Fruit fly (Drosophila melanogaster): ENCODE data around the gene SWIP.

SWIP gene

DNA sequence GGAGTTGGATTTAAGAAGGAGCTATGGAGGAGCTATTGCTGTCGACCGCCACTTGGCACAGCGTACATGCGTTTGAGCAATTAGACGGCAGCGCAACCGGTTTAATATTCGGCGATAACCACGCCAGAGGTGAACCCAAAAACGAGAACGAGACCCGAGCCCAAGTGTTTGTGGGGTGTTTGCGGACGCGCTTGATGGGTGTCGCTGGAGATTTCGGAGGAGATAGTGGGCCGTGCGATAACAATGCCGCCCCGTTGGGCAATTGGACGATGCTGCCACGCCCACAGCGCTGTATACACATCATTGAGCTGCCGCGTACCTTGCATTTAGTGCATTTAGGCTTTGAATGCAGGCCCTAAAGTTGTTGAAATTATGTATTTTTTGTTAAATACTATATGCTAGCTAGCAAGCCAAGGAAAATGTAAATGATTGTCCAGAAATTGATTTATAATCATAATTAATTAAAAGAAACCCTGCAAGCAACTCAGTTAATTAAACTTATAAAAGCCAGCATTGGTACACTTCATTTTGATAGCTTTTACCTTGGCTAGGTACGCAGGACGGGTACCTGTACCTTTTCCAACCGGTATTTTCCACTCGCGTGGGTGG, 5.1 kb upstream of the SWIP start, which contains the start of gene Had1:
Gene Had1 (minus strand): TSS at position 358 of the 609 bp plus-strand sequence.
- TF ChIP-seq fd96Ca (GFP tag; IDR thresholded peaks at IDR 0.05) (no peak), CG4496 (GFP tag; IDR thresholded peaks at IDR 0.05) (0 out of 3 replicates have a peak, but pooled peaks have one; percentile 7), Pif1A (GFP tag; optimal IDR thresholded peaks at IDR 0.05) (no peak), CG8301 (tag; optimal IDR thresholded peaks at IDR 0.05) (no peak), D1 (tag; optimal IDR thresholded peaks at IDR 0.05) (no peak)

DNA sequence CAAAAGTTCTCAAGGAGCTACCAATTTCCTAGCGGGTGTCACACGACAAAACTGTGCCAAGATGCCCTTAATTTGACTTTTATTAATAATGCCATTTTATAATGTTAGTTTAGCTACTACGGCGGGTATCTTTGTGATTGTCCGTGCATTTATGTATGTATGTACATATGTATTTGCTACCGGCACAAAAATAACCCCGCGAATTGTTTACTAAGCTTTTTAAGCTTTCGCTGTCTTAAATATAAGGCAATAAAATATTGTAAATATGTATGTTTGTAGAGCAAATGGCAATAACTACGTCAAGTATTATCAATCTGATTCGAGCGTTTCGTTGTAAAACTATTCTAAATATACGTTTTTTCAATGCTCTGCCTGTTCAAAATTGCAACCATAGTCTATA, 4.6 kb upstream of the SWIP start:
- TF ChIP-seq CG14655 (GFP tag; optimal IDR thresholded peaks at IDR 0.05) (no peak), CG32121 (GFP tag; IDR thresholded peaks at IDR 0.05) (no peak), Ets98B (GFP tag; IDR thresholded peaks at IDR 0.05) (no peak), CG9948 (tag; optimal IDR thresholded peaks at IDR 0.05) (no peak), CG10348 (GFP tag; IDR thresholded peaks at IDR 0.05) (no peak), EcR (GFP tag; optimal IDR thresholded peaks at IDR 0.05) (no peak), CG12605 (GFP tag; IDR thresholded peaks at IDR 0.05) (no peak), D1 (tag; optimal IDR thresholded peaks at IDR 0.05) (no peak), CG8301 (tag; optimal IDR thresholded peaks at IDR 0.05) (no peak), CG15710 (tag; optimal IDR thresholded peaks at IDR 0.05) (no peak), CG34367 (tag; optimal IDR thresholded peaks at IDR 0.05) (no peak), CG4496 (GFP tag; IDR thresholded peaks at IDR 0.05) (no peak), Snoo (tag; optimal IDR thresholded peaks at IDR 0.05) (no peak)

DNA sequence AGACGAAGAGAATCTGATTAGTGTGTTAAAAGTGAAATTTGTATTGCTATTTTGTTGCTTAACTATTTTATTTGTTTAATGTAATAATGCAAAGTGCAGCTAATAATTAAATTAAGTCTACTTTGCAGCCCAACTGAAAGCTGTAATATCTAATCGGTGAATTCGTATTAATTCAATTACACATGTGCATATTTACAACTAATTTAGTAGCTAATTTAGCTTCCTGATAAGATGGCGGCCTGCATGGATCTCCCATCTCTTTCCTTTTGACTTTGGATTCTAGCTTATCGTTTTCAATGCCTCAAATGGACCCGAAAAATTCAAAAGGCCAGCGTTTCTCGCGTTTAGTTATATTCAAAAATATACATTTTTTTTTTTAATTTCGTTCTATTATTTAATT, 3.7 kb upstream of the SWIP start:
- TF ChIP-seq D1 (tag; optimal IDR thresholded peaks at IDR 0.05) (no peak), Pif1B (GFP tag; optimal IDR thresholded peaks at IDR 0.05) (no peak), gl (tag; optimal IDR thresholded peaks at IDR 0.05) (no peak), Ets98B (GFP tag; IDR thresholded peaks at IDR 0.05) (no peak), Pif1A (GFP tag; optimal IDR thresholded peaks at IDR 0.05) (no peak), rn (GFP tag; IDR thresholded peaks at IDR 0.05) (no peak), CG34367 (tag; optimal IDR thresholded peaks at IDR 0.05) (no peak), CG15710 (tag; optimal IDR thresholded peaks at IDR 0.05) (no peak), CG4496 (GFP tag; IDR thresholded peaks at IDR 0.05) (no peak), CG10348 (GFP tag; IDR thresholded peaks at IDR 0.05) (no peak)

DNA sequence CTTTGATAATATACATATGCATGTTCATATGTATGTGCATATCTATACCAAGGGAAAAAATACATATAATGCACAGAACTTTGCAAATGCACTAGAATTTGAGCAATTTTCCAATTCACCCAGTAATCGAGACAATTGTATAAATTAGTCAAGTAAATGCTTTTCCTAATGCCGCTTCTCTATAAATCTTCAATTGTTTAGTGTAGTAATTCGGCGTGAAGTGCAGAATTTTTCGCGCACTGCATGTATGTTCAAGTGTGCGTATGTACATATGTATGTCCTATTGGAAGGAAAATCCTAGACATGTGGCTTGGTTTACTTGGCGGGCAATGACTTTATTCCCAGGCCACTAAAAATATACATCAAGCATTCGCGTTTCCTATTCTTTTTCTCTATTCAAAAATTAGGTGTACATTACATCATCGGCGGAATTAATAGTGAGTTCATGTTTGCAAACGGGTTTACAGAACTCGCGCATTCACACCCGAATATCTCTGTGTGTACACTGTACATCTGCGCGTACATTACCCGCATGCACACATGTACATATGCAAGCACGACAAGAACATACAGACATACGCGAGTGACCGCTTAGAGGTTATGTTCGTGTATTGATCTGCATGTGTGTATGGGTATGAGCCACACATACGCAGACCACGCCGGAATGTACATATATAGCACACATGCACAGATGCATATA, 5.5 kb downstream of the SWIP start:
- no peak for TF ChIP-seq CG14655 (GFP tag; optimal IDR thresholded peaks at IDR 0.05)
- peak; percentile 68 for TF ChIP-seq CG12605 (GFP tag; IDR thresholded peaks at IDR 0.05)
- peak; percentile 76 for TF ChIP-seq CG8159 (tag; optimal IDR thresholded peaks at IDR 0.05)
- peak; percentile 76 for TF ChIP-seq CG8301 (tag; optimal IDR thresholded peaks at IDR 0.05)
- peak; percentile 48; the same call in 1 of the 2 replicates for TF ChIP-seq CG32121 (GFP tag; IDR thresholded peaks at IDR 0.05)
- peak; percentile 68 for TF ChIP-seq CG15710 (tag; optimal IDR thresholded peaks at IDR 0.05)
- peak; percentile 79 for TF ChIP-seq CG9948 (tag; optimal IDR thresholded peaks at IDR 0.05)
- TF ChIP-seq rn (GFP tag; IDR thresholded peaks at IDR 0.05) = peak; percentile 64
- peak; percentile 39 for TF ChIP-seq Snoo (tag; optimal IDR thresholded peaks at IDR 0.05)
- peak; percentile 94 for TF ChIP-seq EcR (GFP tag; optimal IDR thresholded peaks at IDR 0.05)
- no peak for TF ChIP-seq D1 (tag; optimal IDR thresholded peaks at IDR 0.05)
- peak; percentile 83 for TF ChIP-seq fd96Ca (GFP tag; IDR thresholded peaks at IDR 0.05)
- peak; percentile 71 for TF ChIP-seq CG34367 (tag; optimal IDR thresholded peaks at IDR 0.05)
- peak; percentile 73 for TF ChIP-seq Ets98B (GFP tag; IDR thresholded peaks at IDR 0.05)
- peak; percentile 86 for TF ChIP-seq Pif1B (GFP tag; optimal IDR thresholded peaks at IDR 0.05)
- TF ChIP-seq CG13204 (GFP tag; optimal IDR thresholded peaks at IDR 0.05) = no peak
- TF ChIP-seq CG10348 (GFP tag; IDR thresholded peaks at IDR 0.05) = no peak
- TF ChIP-seq CG4496 (GFP tag; IDR thresholded peaks at IDR 0.05) = peak; percentile 87
- peak; percentile 77 for TF ChIP-seq CG17806 (tag; optimal IDR thresholded peaks at IDR 0.05)
- no peak for TF ChIP-seq gl (tag; optimal IDR thresholded peaks at IDR 0.05)
- TF ChIP-seq Pif1A (GFP tag; optimal IDR thresholded peaks at IDR 0.05) = peak; percentile 82

DNA sequence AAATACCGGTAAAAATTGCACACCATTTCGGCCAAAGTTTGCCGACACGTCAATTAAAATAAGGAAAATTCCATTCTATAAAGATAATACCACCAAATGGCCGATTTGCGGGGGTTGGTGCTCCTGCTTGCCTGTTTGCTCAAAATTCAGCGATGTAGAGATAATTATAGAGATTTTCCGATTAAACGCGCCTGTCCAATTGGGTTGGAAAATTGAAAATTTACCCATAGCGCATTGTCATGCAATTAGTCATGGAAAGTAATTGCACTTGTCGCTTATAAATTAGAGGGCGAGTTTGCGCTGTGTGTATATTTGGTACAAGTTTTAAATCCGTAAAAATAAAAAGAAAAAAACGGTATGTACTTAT, 6.0 kb downstream of the SWIP start:
- TF ChIP-seq Ets98B (GFP tag; IDR thresholded peaks at IDR 0.05) = no peak
- no peak for TF ChIP-seq CG8159 (tag; optimal IDR thresholded peaks at IDR 0.05)
- no peak for TF ChIP-seq CG34367 (tag; optimal IDR thresholded peaks at IDR 0.05)
- no peak for TF ChIP-seq D1 (tag; optimal IDR thresholded peaks at IDR 0.05)
- no peak for TF ChIP-seq CG17806 (tag; optimal IDR thresholded peaks at IDR 0.05)
- TF ChIP-seq rn (GFP tag; IDR thresholded peaks at IDR 0.05) = no peak
- TF ChIP-seq CG10348 (GFP tag; IDR thresholded peaks at IDR 0.05) = no peak
- no peak for TF ChIP-seq gl (tag; optimal IDR thresholded peaks at IDR 0.05)
- no peak for TF ChIP-seq CG8301 (tag; optimal IDR thresholded peaks at IDR 0.05)
- no peak for TF ChIP-seq CG9948 (tag; optimal IDR thresholded peaks at IDR 0.05)
- no peak for TF ChIP-seq CG32121 (GFP tag; IDR thresholded peaks at IDR 0.05)
- TF ChIP-seq fd96Ca (GFP tag; IDR thresholded peaks at IDR 0.05) = no peak

DNA sequence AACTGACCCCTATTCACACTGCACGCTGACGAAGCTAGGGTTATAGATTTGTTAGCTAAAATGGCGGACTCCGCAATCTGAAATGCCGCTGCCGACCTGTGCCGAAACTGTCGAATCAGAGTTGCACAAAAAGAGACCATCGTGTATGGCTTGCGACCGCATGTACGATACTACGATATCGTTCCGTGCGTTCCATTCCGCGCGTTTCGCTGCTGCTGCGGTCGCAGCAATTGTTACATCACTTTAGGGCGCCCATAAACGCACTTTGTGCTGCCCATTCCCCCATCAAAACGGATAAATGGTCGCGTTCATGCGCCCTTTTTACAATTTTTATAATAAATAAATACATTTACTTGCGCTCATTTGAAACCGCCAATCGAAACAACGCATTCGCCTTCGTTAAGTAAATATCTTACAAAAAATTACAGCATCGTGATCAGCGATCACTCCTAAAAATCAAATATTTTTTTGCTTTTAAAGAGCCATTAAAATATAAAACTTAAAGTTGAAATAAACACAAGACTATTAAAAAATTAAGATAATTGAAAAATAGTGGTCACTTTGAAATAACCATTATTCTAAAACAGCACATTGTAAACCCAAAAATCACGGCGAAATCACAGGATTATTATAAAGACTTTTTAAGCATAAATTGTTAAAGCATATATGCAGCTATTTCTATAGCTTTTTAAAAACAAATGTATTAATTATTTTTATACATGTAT, 6.8 kb downstream of the SWIP start, which contains the start of gene Cyp1:
Gene Cyp1 (minus strand): TSS at position 174 of the 725 bp plus-strand sequence.
- TF ChIP-seq fd96Ca (GFP tag; IDR thresholded peaks at IDR 0.05) = peak; percentile 59; the same call in 2 of the 3 replicates
- TF ChIP-seq CG4496 (GFP tag; IDR thresholded peaks at IDR 0.05) = peak; percentile 45; the same call in 1 of the 3 replicates
- peak; percentile 42 for TF ChIP-seq Ets98B (GFP tag; IDR thresholded peaks at IDR 0.05)
- TF ChIP-seq CG12605 (GFP tag; IDR thresholded peaks at IDR 0.05) = peak; percentile 50
- peak; percentile 16 for TF ChIP-seq Snoo (tag; optimal IDR thresholded peaks at IDR 0.05)
- TF ChIP-seq CG32121 (GFP tag; IDR thresholded peaks at IDR 0.05) = no peak
- peak; percentile 44 for TF ChIP-seq Pif1B (GFP tag; optimal IDR thresholded peaks at IDR 0.05)
- peak; percentile 6 for TF ChIP-seq EcR (GFP tag; optimal IDR thresholded peaks at IDR 0.05)
- TF ChIP-seq CG17806 (tag; optimal IDR thresholded peaks at IDR 0.05) = no peak

All from whole organism, pupa.